Fruit fly (Drosophila melanogaster): ENCODE results near the gene CG12947.

Gene CG12947

dm6 chr3R:9793018-9793417 is 13.2 kb downstream of the CG12947 start, which contains the start of gene CG8516:
TSS of gene CG8516 (plus strand) at chr3R:9793295.
- TF ChIP-seq CG13204 (GFP tag; optimal IDR thresholded peaks at IDR 0.05) (no peak), rn (GFP tag; IDR thresholded peaks at IDR 0.05) (no peak), CG17806 (tag; optimal IDR thresholded peaks at IDR 0.05) (peak; percentile 34), CG10348 (GFP tag; IDR thresholded peaks at IDR 0.05) (no peak), CG8301 (tag; optimal IDR thresholded peaks at IDR 0.05) (peak; percentile 25), CG12605 (GFP tag; IDR thresholded peaks at IDR 0.05) (no peak), CG32121 (GFP tag; IDR thresholded peaks at IDR 0.05) (peak; percentile 53; the same call in 1 of the 2 replicates), Ets98B (GFP tag; IDR thresholded peaks at IDR 0.05) (peak; percentile 20; the same call in 1 of the 2 replicates), CG8159 (tag; optimal IDR thresholded peaks at IDR 0.05) (peak; percentile 35), CG15710 (tag; optimal IDR thresholded peaks at IDR 0.05) (peak; percentile 16), Snoo (tag; optimal IDR thresholded peaks at IDR 0.05) (no peak), EcR (GFP tag; optimal IDR thresholded peaks at IDR 0.05) (peak; percentile 11)

- TF ChIP-seq CG17806 (tag; optimal IDR thresholded peaks at IDR 0.05), result peak; percentile 47
- no peak for TF ChIP-seq CG10348 (GFP tag; IDR thresholded peaks at IDR 0.05)
- TF ChIP-seq rn (GFP tag; IDR thresholded peaks at IDR 0.05), result no peak
- TF ChIP-seq CG9948 (tag; optimal IDR thresholded peaks at IDR 0.05), result peak; percentile 32
- no peak for TF ChIP-seq CG13204 (GFP tag; optimal IDR thresholded peaks at IDR 0.05)
- no peak for TF ChIP-seq CG8301 (tag; optimal IDR thresholded peaks at IDR 0.05)
- TF ChIP-seq CG15710 (tag; optimal IDR thresholded peaks at IDR 0.05), result peak; percentile 65
- no peak for TF ChIP-seq CG8159 (tag; optimal IDR thresholded peaks at IDR 0.05)
- TF ChIP-seq Pif1B (GFP tag; optimal IDR thresholded peaks at IDR 0.05), result no peak
- TF ChIP-seq fd96Ca (GFP tag; IDR thresholded peaks at IDR 0.05), result peak; percentile 31; the same call in 2 of the 3 replicates
- TF ChIP-seq CG4496 (GFP tag; IDR thresholded peaks at IDR 0.05), result no peak
- no peak for TF ChIP-seq gl (tag; optimal IDR thresholded peaks at IDR 0.05)
- TF ChIP-seq Snoo (tag; optimal IDR thresholded peaks at IDR 0.05), result peak; percentile 41
- TF ChIP-seq CG34367 (tag; optimal IDR thresholded peaks at IDR 0.05), result peak; percentile 9
- peak; percentile 16 for TF ChIP-seq EcR (GFP tag; optimal IDR thresholded peaks at IDR 0.05)
- TF ChIP-seq D1 (tag; optimal IDR thresholded peaks at IDR 0.05), result no peak
- no peak for TF ChIP-seq CG14655 (GFP tag; optimal IDR thresholded peaks at IDR 0.05)
- no peak for TF ChIP-seq Pif1A (GFP tag; optimal IDR thresholded peaks at IDR 0.05)
- TF ChIP-seq CG32121 (GFP tag; IDR thresholded peaks at IDR 0.05), result peak; percentile 63
- TF ChIP-seq CG12605 (GFP tag; IDR thresholded peaks at IDR 0.05), result no peak
- TF ChIP-seq Ets98B (GFP tag; IDR thresholded peaks at IDR 0.05), result no peak
Observed at dm6 chr3R:9800644-9801330, 20.9 kb downstream of the CG12947 start, which contains the start of the genes CG9467 and CG8526. TSS of gene CG9467 (minus strand) at chr3R:9801026. TSS of gene CG8526 (plus strand) at chr3R:9801280.

DNA sequence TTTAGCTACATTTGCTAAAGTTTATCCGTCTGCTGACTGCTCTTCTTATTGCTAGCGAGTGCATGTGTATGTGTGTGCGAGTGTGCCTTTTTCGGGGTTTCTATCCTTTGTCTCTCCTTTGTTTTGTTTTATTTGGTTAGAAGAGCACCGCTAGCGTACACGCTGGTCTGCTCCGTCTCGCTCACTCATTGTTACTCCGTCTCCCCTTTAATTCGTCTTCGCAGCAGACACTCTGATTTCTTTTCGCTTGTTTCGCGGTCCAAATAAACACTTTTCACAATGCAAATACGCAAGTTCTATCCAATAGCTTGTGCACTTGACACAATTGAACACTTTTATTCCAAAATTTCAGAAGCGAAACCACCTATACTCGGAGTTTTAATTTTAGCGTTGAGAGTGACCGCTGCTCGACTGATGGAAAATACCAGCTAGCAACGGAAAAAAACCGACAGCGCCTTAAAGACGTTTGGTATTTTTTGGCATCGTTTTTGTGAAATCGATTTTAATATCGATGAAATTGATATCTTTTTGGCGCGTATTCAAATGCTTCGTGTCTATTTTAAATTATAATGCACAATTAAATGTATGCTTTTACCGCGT is 29.2 kb downstream of the CG12947 start, which contains the start of gene FBXO11:
TSS of gene FBXO11 (minus strand) at position 423 of the 600 bp plus-strand sequence.
- peak; percentile 83 for TF ChIP-seq CG32121 (GFP tag; IDR thresholded peaks at IDR 0.05)
- TF ChIP-seq CG8159 (tag; optimal IDR thresholded peaks at IDR 0.05), result peak; percentile 43
- TF ChIP-seq Ets98B (GFP tag; IDR thresholded peaks at IDR 0.05), result peak; percentile 57
- TF ChIP-seq CG17806 (tag; optimal IDR thresholded peaks at IDR 0.05), result peak; percentile 47
- no peak for TF ChIP-seq CG8301 (tag; optimal IDR thresholded peaks at IDR 0.05)
- TF ChIP-seq EcR (GFP tag; optimal IDR thresholded peaks at IDR 0.05), result peak; percentile 76
- peak; percentile 83; the same call in 2 of the 3 replicates for TF ChIP-seq CG4496 (GFP tag; IDR thresholded peaks at IDR 0.05)
- TF ChIP-seq CG15710 (tag; optimal IDR thresholded peaks at IDR 0.05), result no peak
- TF ChIP-seq CG12605 (GFP tag; IDR thresholded peaks at IDR 0.05), result peak; percentile 65
- no peak for TF ChIP-seq Pif1A (GFP tag; optimal IDR thresholded peaks at IDR 0.05)
- peak; percentile 75 for TF ChIP-seq CG34367 (tag; optimal IDR thresholded peaks at IDR 0.05)
- TF ChIP-seq CG10348 (GFP tag; IDR thresholded peaks at IDR 0.05), result no peak
- TF ChIP-seq Snoo (tag; optimal IDR thresholded peaks at IDR 0.05), result peak; percentile 62
- peak; percentile 72; the same call in 2 of the 3 replicates for TF ChIP-seq fd96Ca (GFP tag; IDR thresholded peaks at IDR 0.05)
- no peak for TF ChIP-seq CG13204 (GFP tag; optimal IDR thresholded peaks at IDR 0.05)
- peak; percentile 88 for TF ChIP-seq gl (tag; optimal IDR thresholded peaks at IDR 0.05)
- no peak for TF ChIP-seq D1 (tag; optimal IDR thresholded peaks at IDR 0.05)
- peak; percentile 55; the same call in 1 of the 2 replicates for TF ChIP-seq rn (GFP tag; IDR thresholded peaks at IDR 0.05)

DNA sequence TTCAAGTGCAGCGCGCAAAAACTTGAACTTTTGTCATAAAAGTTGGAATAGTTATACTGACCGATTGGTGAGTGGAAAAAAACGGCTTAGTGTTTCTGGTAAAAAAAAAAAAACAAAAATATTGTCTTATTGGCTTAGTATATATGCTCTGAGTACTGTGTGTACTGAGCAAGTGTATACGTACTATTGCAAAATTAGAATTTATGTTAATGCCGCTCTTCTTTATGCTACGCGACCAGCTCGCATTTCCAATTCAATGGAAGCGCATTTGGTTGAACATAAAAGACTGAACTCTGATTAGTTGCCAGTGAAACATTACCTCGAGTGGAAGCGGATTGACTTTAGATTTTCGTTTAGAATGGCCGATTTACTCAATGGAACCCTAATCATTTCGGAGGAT is 32.6 kb downstream of the CG12947 start, which contains the start of gene CG8534:
TSS of gene CG8534 (plus strand) at position 301 of the 400 bp plus-strand sequence.
- TF ChIP-seq CG13204 (GFP tag; optimal IDR thresholded peaks at IDR 0.05) (no peak), EcR (GFP tag; optimal IDR thresholded peaks at IDR 0.05) (no peak), rn (GFP tag; IDR thresholded peaks at IDR 0.05) (no peak), Ets98B (GFP tag; IDR thresholded peaks at IDR 0.05) (no peak), gl (tag; optimal IDR thresholded peaks at IDR 0.05) (no peak), CG10348 (GFP tag; IDR thresholded peaks at IDR 0.05) (no peak), CG32121 (GFP tag; IDR thresholded peaks at IDR 0.05) (no peak), CG15710 (tag; optimal IDR thresholded peaks at IDR 0.05) (no peak), fd96Ca (GFP tag; IDR thresholded peaks at IDR 0.05) (no peak), D1 (tag; optimal IDR thresholded peaks at IDR 0.05) (no peak), CG4496 (GFP tag; IDR thresholded peaks at IDR 0.05) (no peak), Pif1A (GFP tag; optimal IDR thresholded peaks at IDR 0.05) (no peak), CG12605 (GFP tag; IDR thresholded peaks at IDR 0.05) (no peak), CG17806 (tag; optimal IDR thresholded peaks at IDR 0.05) (no peak), CG8301 (tag; optimal IDR thresholded peaks at IDR 0.05) (no peak), Pif1B (GFP tag; optimal IDR thresholded peaks at IDR 0.05) (no peak)

DNA sequence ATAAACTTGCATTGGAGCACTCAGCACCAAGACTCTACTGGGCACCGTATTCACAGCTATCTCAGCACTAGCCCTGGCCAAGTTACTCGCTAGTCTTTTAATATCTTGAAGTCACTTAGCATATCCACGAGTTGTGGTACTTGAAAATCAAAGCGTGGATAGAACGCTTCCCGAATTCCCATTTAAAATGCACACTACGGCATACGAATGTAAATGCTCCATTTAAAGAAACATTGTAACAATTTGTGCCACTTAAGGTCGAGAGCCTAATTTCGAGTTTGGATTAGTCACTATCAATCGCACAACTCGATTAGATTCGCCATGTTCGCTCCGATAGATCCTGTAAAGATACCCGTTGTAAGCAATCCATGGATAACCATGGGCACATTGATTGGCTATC is 34.0 kb downstream of the CG12947 start, which contains the start of gene eloF:
TSS of gene eloF (plus strand) at position 301 of the 400 bp plus-strand sequence.
- TF ChIP-seq CG8159 (tag; optimal IDR thresholded peaks at IDR 0.05) (no peak), Ets98B (GFP tag; IDR thresholded peaks at IDR 0.05) (no peak), CG14655 (GFP tag; optimal IDR thresholded peaks at IDR 0.05) (no peak), CG13204 (GFP tag; optimal IDR thresholded peaks at IDR 0.05) (no peak), CG32121 (GFP tag; IDR thresholded peaks at IDR 0.05) (no peak), rn (GFP tag; IDR thresholded peaks at IDR 0.05) (no peak), fd96Ca (GFP tag; IDR thresholded peaks at IDR 0.05) (no peak), CG17806 (tag; optimal IDR thresholded peaks at IDR 0.05) (no peak)
